Fruit fly (Drosophila melanogaster): ENCODE measurements around the gene nab.

The nab gene

dm6 chr3L:4193730-4194649, 33.3 kb upstream of the nab start, which contains the start of gene CG43367 (continued):
- TF ChIP-seq Doc3 (GFP tag; IDR thresholded peaks at IDR 0.05; ENCODE audit: partially characterized antibody) = no peak
- TF ChIP-seq CG10979 (tag; optimal IDR thresholded peaks at IDR 0.05) = no peak
- no peak for TF ChIP-seq Lhr (GFP tag; optimal IDR thresholded peaks at IDR 0.05)
- no peak for TF ChIP-seq Optix (GFP tag; IDR thresholded peaks at IDR 0.05)
- TF ChIP-seq kay (GFP tag; optimal IDR thresholded peaks at IDR 0.05) = peak; percentile 26
- TF ChIP-seq bab2 (GFP tag; optimal IDR thresholded peaks at IDR 0.05) = no peak
- no peak for TF ChIP-seq Neu2 (GFP tag; optimal IDR thresholded peaks at IDR 0.05; ENCODE audit: borderline replicate concordance)
- TF ChIP-seq esg (GFP tag; conservative IDR thresholded peaks at IDR 0.05) = no peak
- peak; percentile 16 for TF ChIP-seq NfI (GFP tag; optimal IDR thresholded peaks at IDR 0.05)
- no peak for TF ChIP-seq CG6689 (GFP tag; IDR thresholded peaks at IDR 0.05)
- TF ChIP-seq Rx (GFP tag; IDR thresholded peaks at IDR 0.05) = no peak
- no peak for TF ChIP-seq CG12104 (GFP tag; optimal IDR thresholded peaks at IDR 0.05)
- TF ChIP-seq ab (GFP tag; optimal IDR thresholded peaks at IDR 0.05) = no peak
- TF ChIP-seq E2f1 (GFP tag; IDR thresholded peaks at IDR 0.05) = no peak
- no peak for TF ChIP-seq Taf1 (GFP tag; IDR thresholded peaks at IDR 0.05)
- TF ChIP-seq CG17385 (GFP tag; optimal IDR thresholded peaks at IDR 0.05) = peak; percentile 99
- 0 out of 4 replicates have a peak, but pooled peaks have one; percentile 32 for TF ChIP-seq Dll (GFP tag; IDR thresholded peaks at IDR 0.05; ENCODE audit: partially characterized antibody)
- TF ChIP-seq CG12155 (GFP tag; optimal IDR thresholded peaks at IDR 0.05) = no peak
- no peak for TF ChIP-seq bsh (GFP tag; optimal IDR thresholded peaks at IDR 0.05)
- TF ChIP-seq eve (GFP tag; optimal IDR thresholded peaks at IDR 0.05) = no peak
- no peak for TF ChIP-seq mam (GFP tag; optimal IDR thresholded peaks at IDR 0.05)
- no peak for TF ChIP-seq hb (GFP tag; IDR thresholded peaks at IDR 0.05; ENCODE audit: partially characterized antibody)
- peak; percentile 11 for TF ChIP-seq CHES-1-like (GFP tag; optimal IDR thresholded peaks at IDR 0.05)
- TF ChIP-seq CG17186 (GFP tag; optimal IDR thresholded peaks at IDR 0.05) = peak; percentile 15
- TF ChIP-seq CG13624 (GFP tag; optimal IDR thresholded peaks at IDR 0.05) = no peak
- no peak for TF ChIP-seq CG2712 (tag; optimal IDR thresholded peaks at IDR 0.05)
- TF ChIP-seq Deaf1 (tag; optimal IDR thresholded peaks at IDR 0.05) = no peak
- TF ChIP-seq CG16863 (GFP tag; optimal IDR thresholded peaks at IDR 0.05) = no peak
- TF ChIP-seq lab (GFP tag; optimal IDR thresholded peaks at IDR 0.05) = peak; percentile 39
- no peak for TF ChIP-seq PHDP (tag; optimal IDR thresholded peaks at IDR 0.05)
- TF ChIP-seq en (GFP tag; optimal IDR thresholded peaks at IDR 0.05) = no peak
- TF ChIP-seq Tbp (GFP tag; optimal IDR thresholded peaks at IDR 0.05) = no peak
- TF ChIP-seq tap (tag; optimal IDR thresholded peaks at IDR 0.05) = no peak
- TF ChIP-seq Hr3 (GFP tag; optimal IDR thresholded peaks at IDR 0.05) = no peak
- no peak for TF ChIP-seq CG10209 (GFP tag; optimal IDR thresholded peaks at IDR 0.05)
- no peak for TF ChIP-seq Lim3 (GFP tag; IDR thresholded peaks at IDR 0.05)
- 0 out of 3 replicates have a peak, but pooled peaks have one; percentile 37 for TF ChIP-seq ci (GFP tag; IDR thresholded peaks at IDR 0.05)
- TF ChIP-seq Abd-B (GFP tag; optimal IDR thresholded peaks at IDR 0.05) = no peak
- TF ChIP-seq CG4820 (GFP tag; optimal IDR thresholded peaks at IDR 0.05) = no peak
- TF ChIP-seq CG2199 (GFP tag; IDR thresholded peaks at IDR 0.05) = no peak
- no peak for TF ChIP-seq CG12219 (GFP tag; optimal IDR thresholded peaks at IDR 0.05)
- TF ChIP-seq CG6683 (GFP tag; optimal IDR thresholded peaks at IDR 0.05) = no peak
- no peak; the same call in 1 of the 2 replicates for TF ChIP-seq CG14014 (GFP tag; IDR thresholded peaks at IDR 0.05)
- TF ChIP-seq maf-S (GFP tag; optimal IDR thresholded peaks at IDR 0.05) = no peak
- TF ChIP-seq CG4424 (GFP tag; optimal IDR thresholded peaks at IDR 0.05) = no peak
- no peak for TF ChIP-seq Dip3 (GFP tag; optimal IDR thresholded peaks at IDR 0.05)
- TF ChIP-seq zen (tag; optimal IDR thresholded peaks at IDR 0.05) = no peak
- no peak for TF ChIP-seq CG10959 (GFP tag; IDR thresholded peaks at IDR 0.05)
- TF ChIP-seq Nf-YB (GFP tag; optimal IDR thresholded peaks at IDR 0.05) = no peak

Data from whole organism, embryonic.